Worm (Caenorhabditis elegans) whole organism, late embryonic: ENCODE data around the gene num-1.
A peak's percentile ranks its signal among the peaks of the same experiment; 100 is the strongest.

Experiments used
- C38D4.7 ChIP-seq: fragments of 200-800 bp; sonication (Bioruptor generic); optimal IDR thresholded peaks from 2 replicates; lab custom pipeline; 2018; ENCODE audit warnings: mild to moderate bottlenecking, missing genetic modification characterization, moderate library complexity, missing compliant biosample characterization
- ceh-14 ChIP-seq: sonication (generic microtip); optimal IDR thresholded peaks from 2 replicates; lab custom pipeline; 2016; ENCODE audit warnings: missing genotype, missing genetic modification characterization, missing compliant biosample characterization
- ceh-18 ChIP-seq: sonication (generic microtip); optimal IDR thresholded peaks from 2 replicates; lab custom pipeline; 2016; ENCODE audit warnings: missing genetic modification characterization, missing compliant biosample characterization
- ceh-24 ChIP-seq: sonication (generic microtip); optimal IDR thresholded peaks from 2 replicates; lab custom pipeline; 2016; ENCODE audit warnings: mild to moderate bottlenecking, missing genetic modification characterization, missing compliant biosample characterization
- ceh-30 ChIP-seq: fragments of 150-350 bp; optimal IDR thresholded peaks from 2 replicates; lab custom pipeline; 2014; ENCODE audit warnings: missing biosample characterization, missing genetic modification characterization
- ceh-31 ChIP-seq: sonication (generic microtip); optimal IDR thresholded peaks from 2 replicates; lab custom pipeline; 2016; ENCODE audit warnings: missing genetic modification characterization, missing compliant biosample characterization
- ceh-48 ChIP-seq: sonication (generic microtip); optimal IDR thresholded peaks from 2 replicates; lab custom pipeline; 2016; ENCODE audit warnings: missing genetic modification characterization, inconsistent platforms, missing compliant biosample characterization
- ceh-6 ChIP-seq: fragments of 200-800 bp; sonication (Bioruptor generic); optimal IDR thresholded peaks from 2 replicates; lab custom pipeline; 2018; ENCODE audit warnings: mild to moderate bottlenecking, missing genetic modification characterization, missing compliant biosample characterization
- ets-4 ChIP-seq: sonication (generic microtip); optimal IDR thresholded peaks from 2 replicates; lab custom pipeline; 2016; ENCODE audit warnings: missing genetic modification characterization, missing compliant biosample characterization
- fkh-6 ChIP-seq: sonication (generic microtip); optimal IDR thresholded peaks from 2 replicates; lab custom pipeline; 2016; ENCODE audit warnings: missing genetic modification characterization, missing compliant biosample characterization
- hlh-13 ChIP-seq: fragments of 200-800 bp; sonication (Bioruptor generic); optimal IDR thresholded peaks from 2 replicates; lab custom pipeline; 2018; ENCODE audit warnings: mild to moderate bottlenecking, missing genetic modification characterization, missing compliant biosample characterization
- hlh-6 ChIP-seq: sonication (generic microtip); optimal IDR thresholded peaks from 2 replicates; lab custom pipeline; 2016; ENCODE audit warnings: missing genotype, missing genetic modification characterization, missing compliant biosample characterization
- hlh-8 ChIP-seq: sonication (generic microtip); optimal IDR thresholded peaks from 2 replicates; lab custom pipeline; 2016; ENCODE audit warnings: missing genotype, missing genetic modification characterization, missing compliant biosample characterization
- lim-6 ChIP-seq: sonication (generic microtip); optimal IDR thresholded peaks from 2 replicates; lab custom pipeline; 2016; ENCODE audit warnings: missing genetic modification characterization, missing compliant biosample characterization
- nfya-1 ChIP-seq: sonication (generic microtip); optimal IDR thresholded peaks from 2 replicates; lab custom pipeline; 2017; ENCODE audit warnings: missing genetic modification characterization, mild to moderate bottlenecking, missing compliant biosample characterization, antibody characterized with exemption, moderate library complexity
- nhr-11 ChIP-seq: fragments of 150-350 bp; optimal IDR thresholded peaks from 2 replicates; lab custom pipeline; 2014; ENCODE audit warnings: missing biosample characterization, missing genetic modification characterization
- nhr-232 ChIP-seq: sonication (generic microtip); optimal IDR thresholded peaks from 2 replicates; lab custom pipeline; 2016; ENCODE audit warnings: missing genetic modification characterization, missing compliant biosample characterization
- odd-2 ChIP-seq: sonication (generic microtip); optimal IDR thresholded peaks from 2 replicates; lab custom pipeline; 2017; ENCODE audit warnings: antibody characterized with exemption, mild to moderate bottlenecking, missing genetic modification characterization, missing compliant biosample characterization
- pag-3 ChIP-seq: sonication (generic microtip); optimal IDR thresholded peaks from 2 replicates; lab custom pipeline; 2016; ENCODE audit warnings: missing compliant biosample characterization, missing genetic modification characterization, borderline replicate concordance
- pha-4 ChIP-seq: fragments of 150-350 bp; optimal IDR thresholded peaks from 2 replicates; lab custom pipeline; 2018; ENCODE audit warnings: missing biosample characterization, missing genetic modification reagents, missing genetic modification characterization
- rnt-1 ChIP-seq: sonication (generic microtip); optimal IDR thresholded peaks from 2 replicates; lab custom pipeline; 2016; ENCODE audit warnings: missing genetic modification characterization, missing compliant biosample characterization
- sox-2 ChIP-seq: fragments of 200-800 bp; sonication (Bioruptor generic); IDR thresholded peaks from 2 replicates; pipeline ENCODE4 v1.3.6; 2022; ENCODE audit warnings: missing genetic modification reagents, missing genetic modification characterization, missing compliant biosample characterization
- tbx-2 ChIP-seq: sonication (generic microtip); optimal IDR thresholded peaks from 2 replicates; lab custom pipeline; 2016; ENCODE audit warnings: missing genetic modification characterization, missing compliant biosample characterization
- ttx-3 ChIP-seq: sonication (generic microtip); optimal IDR thresholded peaks from 2 replicates; lab custom pipeline; 2016; ENCODE audit warnings: missing genetic modification reagents, missing genetic modification characterization, missing compliant biosample characterization
- unc-3 ChIP-seq, 2 experiments: fragments of 200-800 bp in 1 of 2; sonication (Bioruptor generic) in 1 of 2; sonication (generic microtip) in 1 of 2; conservative IDR thresholded peaks in 1 of 2; optimal IDR thresholded peaks in 1 of 2; 2 replicates each; pipeline versions ENCODE4 v1.3.6 to Lab custom; 2016 to 2022; ENCODE audit warnings: missing compliant biosample characterization in 2 of 2, missing genetic modification characterization in 2 of 2, missing genetic modification reagents in 1 of 2
- unc-42 ChIP-seq: sonication (generic microtip); optimal IDR thresholded peaks from 2 replicates; lab custom pipeline; 2016; ENCODE audit warnings: missing genotype, missing genetic modification characterization, missing compliant biosample characterization
- unc-55 ChIP-seq: sonication (generic microtip); optimal IDR thresholded peaks from 2 replicates; lab custom pipeline; 2017; ENCODE audit warnings: missing biosample characterization, missing genetic modification reagents, missing genetic modification characterization

Gene num-1

DNA sequence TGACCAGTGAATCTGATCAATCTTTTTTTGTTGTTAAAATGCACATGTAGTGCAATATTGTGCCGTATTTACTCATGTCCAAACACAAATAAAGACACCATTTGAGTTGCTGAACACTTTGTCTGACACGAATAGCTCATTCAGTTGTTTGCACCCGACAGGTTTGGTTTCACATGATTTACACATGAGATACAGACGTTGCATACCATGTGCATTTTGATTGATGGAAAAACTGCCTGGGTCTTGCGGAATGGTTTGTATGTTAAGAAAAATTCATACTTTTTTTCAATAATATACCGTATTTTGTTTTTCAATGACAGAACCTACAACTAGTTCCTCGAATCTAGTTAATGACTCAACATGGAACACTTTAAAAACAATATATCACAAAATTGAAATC lies 41.6 kb downstream of the num-1 start:
- TF ChIP-seq ceh-48 (no peak), unc-55 (no peak), ceh-30 (no peak), ceh-14 (tag; lab: Kevin White, UChicago) (no peak)
- TF ChIP-seq, all 69 proteins: peak for 0

DNA sequence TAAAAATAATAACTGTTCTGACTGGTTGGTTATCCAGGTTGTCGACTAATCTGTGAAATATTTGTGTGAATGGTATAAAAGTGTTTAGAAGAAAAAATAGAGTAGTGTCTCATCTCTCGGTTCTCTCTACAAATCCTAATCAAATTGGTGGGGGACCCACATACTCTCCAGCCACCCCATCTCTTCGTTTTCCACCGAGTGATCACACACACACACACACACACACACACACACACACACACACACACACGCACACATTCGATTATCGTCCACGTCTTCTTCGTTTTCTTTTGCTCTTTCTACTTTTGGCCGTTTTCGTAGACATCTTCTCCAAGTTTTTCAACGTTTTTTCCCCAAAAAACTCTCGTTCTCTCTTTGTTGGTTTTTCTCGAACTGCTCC lies 43.5 kb downstream of the num-1 start:
- no peak for TF ChIP-seq hlh-13 (GFP tag; lab: Kevin White, UChicago)
- TF ChIP-seq fkh-6 (tag; lab: Kevin White, UChicago): no peak
- TF ChIP-seq unc-42 (tag; lab: Kevin White, UChicago): peak; percentile 99
- TF ChIP-seq ceh-48: no peak
- peak; percentile 2 for TF ChIP-seq ceh-31 (tag; lab: Kevin White, UChicago)
- no peak for TF ChIP-seq lim-6 (tag; lab: Kevin White, UChicago)
- no peak for TF ChIP-seq ttx-3 (tag; lab: Kevin White, UChicago)
- no peak for TF ChIP-seq ceh-14 (tag; lab: Kevin White, UChicago)
- TF ChIP-seq ceh-30: no peak
- TF ChIP-seq pha-4 (tag; lab: Kevin White, UChicago): no peak
- no peak for TF ChIP-seq sox-2
- TF ChIP-seq ets-4 (tag; lab: Kevin White, UChicago): no peak
- no peak for TF ChIP-seq odd-2
- no peak for TF ChIP-seq ceh-6 (GFP tag; lab: Kevin White, UChicago)
- TF ChIP-seq ceh-24: no peak

DNA sequence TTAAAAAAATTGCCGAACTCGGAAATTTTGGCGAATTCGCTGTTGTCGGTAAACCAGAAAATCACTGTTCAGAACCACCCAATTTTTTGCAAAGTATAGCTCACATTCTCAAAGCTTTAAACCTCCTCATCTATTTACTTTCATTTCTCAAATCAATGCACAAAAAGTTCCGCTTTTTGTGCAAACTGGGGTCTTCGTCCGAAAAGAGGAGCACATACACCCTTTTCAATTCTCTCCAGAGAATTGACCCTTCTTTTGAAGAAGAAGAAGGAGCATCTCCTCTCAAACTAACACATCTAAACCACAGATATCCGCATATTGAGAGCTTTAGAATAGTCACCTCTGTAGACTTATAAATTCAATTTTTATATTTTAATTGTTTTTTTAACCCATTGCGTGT lies 45.7 kb downstream of the num-1 start:
- TF ChIP-seq hlh-6 (no peak), pag-3 (tag; lab: Kevin White, UChicago) (no peak), odd-2 (no peak), nhr-232 (no peak), C38D4.7 (no peak), rnt-1 (tag; lab: Kevin White, UChicago) (no peak)

DNA sequence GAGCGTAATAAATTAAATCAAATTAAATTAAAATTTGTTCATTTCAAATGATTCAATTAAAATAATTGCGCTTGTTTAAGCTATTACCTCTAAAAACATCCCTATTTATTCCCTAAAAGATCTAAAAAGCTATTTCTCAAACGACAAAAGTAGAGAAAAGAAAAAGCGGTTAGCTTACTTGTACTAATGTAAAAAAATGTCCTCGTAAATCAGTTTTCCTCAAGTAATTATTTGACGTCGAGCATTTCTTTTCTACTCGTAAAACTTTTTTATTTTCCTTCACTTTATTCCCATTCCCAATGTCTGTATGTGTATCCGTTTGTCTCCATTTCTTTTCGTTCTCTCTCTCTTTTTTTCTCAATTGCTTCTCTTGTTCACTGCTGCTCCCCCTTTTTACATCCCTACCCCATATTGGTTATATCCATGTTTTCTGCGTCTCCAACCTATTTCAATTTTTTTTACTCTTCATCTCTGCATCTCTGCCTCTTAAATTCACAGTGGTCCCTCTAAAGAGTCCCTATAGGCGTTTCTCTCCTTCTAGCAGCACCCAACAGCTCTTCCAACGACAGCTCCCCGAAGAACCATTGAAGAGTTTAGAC lies 49.6 kb downstream of the num-1 start, which contains the start of gene unc-80:
unc-80 (plus strand) TSS at position 533 of the 599 bp plus-strand sequence.
- TF ChIP-seq unc-42 (tag; lab: Kevin White, UChicago) (peak; percentile 76), ceh-48 (peak; percentile 12), nhr-11 (peak; percentile 71), nfya-1 (tag; lab: Kevin White, UChicago) (peak; percentile 44), hlh-6 (no peak), ceh-18 (tag; lab: Kevin White, UChicago) (peak; percentile 47), ceh-31 (tag; lab: Kevin White, UChicago) (peak; percentile 64), hlh-8 (tag; lab: Kevin White, UChicago) (no peak), tbx-2 (tag; lab: Kevin White, UChicago) (peak; percentile 53), ceh-14 (tag; lab: Kevin White, UChicago) (peak; percentile 55), unc-3 (GFP tag; conservative IDR thresholded peaks at IDR 0.05; lab: Robert Waterston, UW) (no peak), unc-3 (tag; optimal IDR thresholded peaks at IDR 0.05; lab: Kevin White, UChicago) (peak; percentile 54)
